Fruit fly (Drosophila melanogaster): Measurements from ENCODE around the gene CG5274.

CG5274 gene

DNA sequence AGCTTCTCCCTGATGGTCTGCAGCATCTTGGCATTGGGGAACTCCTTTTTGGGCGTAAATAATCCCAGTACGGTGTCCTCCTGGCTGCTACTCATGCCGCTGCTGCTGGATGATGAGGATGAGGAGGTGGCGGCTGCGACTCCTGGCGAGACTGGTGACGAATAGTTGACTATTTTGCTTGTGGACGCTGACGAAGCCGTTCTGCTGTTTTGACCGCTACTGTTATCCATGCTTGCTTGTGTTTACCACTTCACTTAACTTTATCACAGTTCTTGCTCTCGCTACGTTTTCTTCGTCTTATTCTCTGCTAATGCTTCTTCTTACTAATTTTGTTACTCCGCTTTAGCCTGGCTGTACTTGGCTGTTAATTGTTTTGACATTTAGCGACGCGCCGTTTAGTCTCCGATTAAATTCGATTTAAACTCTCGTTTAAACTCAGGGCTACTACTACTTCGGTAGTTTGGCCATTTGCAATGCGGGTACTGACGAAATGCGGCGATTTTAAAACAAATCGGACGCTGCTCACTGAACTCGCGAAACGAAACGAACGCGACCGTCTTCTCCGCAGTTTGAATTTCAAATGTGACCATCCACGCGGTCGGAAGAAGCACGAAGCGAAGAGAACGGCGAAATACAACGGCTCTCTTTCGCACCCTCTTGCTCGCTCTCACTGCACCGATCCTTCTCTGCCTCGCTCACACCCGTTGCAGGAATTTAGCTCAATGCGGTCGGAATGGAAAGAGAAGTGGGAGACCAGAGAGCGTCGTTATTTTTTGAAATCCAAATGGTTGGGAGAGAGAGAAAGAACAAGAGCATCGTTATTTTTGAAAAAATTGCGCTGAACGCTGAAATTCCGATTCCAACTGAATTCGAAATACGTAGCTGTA, 26.2 kb downstream of the CG5274 start, which contains the start of gene trbl (continued):
- TF ChIP-seq Hr3 (GFP tag; optimal IDR thresholded peaks at IDR 0.05) (no peak), nom (GFP tag; optimal IDR thresholded peaks at IDR 0.05) (peak; percentile 58), ttk (GFP tag; IDR thresholded peaks at IDR 0.05) (no peak), CG3163 (GFP tag; optimal IDR thresholded peaks at IDR 0.05) (peak; percentile 99), CG7556 (GFP tag; optimal IDR thresholded peaks at IDR 0.05) (peak; percentile 8), CG18011 (GFP tag; optimal IDR thresholded peaks at IDR 0.05) (peak; percentile 20), NK7.1 (GFP tag; optimal IDR thresholded peaks at IDR 0.05) (no peak), CG43689 (GFP tag; IDR thresholded peaks at IDR 0.05) (no peak), Eip74EF (GFP tag; optimal IDR thresholded peaks at IDR 0.05) (peak in 1 of 2 experiments; percentile 67), CG10431 (GFP tag; optimal IDR thresholded peaks at IDR 0.05) (peak; percentile 56), Kr (GFP tag; optimal IDR thresholded peaks at IDR 0.05) (peak; percentile 13), CG6791 (GFP tag; IDR thresholded peaks at IDR 0.05; ENCODE audit: partially characterized antibody) (peak; percentile 97), amos (GFP tag; IDR thresholded peaks at IDR 0.05; ENCODE audit: partially characterized antibody) (peak; percentile 43), Dip2 (GFP tag; IDR thresholded peaks at IDR 0.05) (no peak), Doc3 (GFP tag; IDR thresholded peaks at IDR 0.05; ENCODE audit: partially characterized antibody) (peak; percentile 37; the same call in 1 of the 3 replicates), chn (GFP tag; optimal IDR thresholded peaks at IDR 0.05) (no peak), CG14667 (GFP tag; IDR thresholded peaks at IDR 0.05) (no peak), CG5180 (GFP tag; optimal IDR thresholded peaks at IDR 0.05) (no peak), CG10959 (GFP tag; IDR thresholded peaks at IDR 0.05) (no peak), cad (GFP tag; optimal IDR thresholded peaks at IDR 0.05) (no peak), CG7987 (GFP tag; optimal IDR thresholded peaks at IDR 0.05) (no peak), CG7372 (GFP tag; IDR thresholded peaks at IDR 0.05) (no peak), CG34224 (GFP tag; IDR thresholded peaks at IDR 0.05; ENCODE audit: partially characterized antibody) (peak; percentile 78), HLH3B (GFP tag; IDR thresholded peaks at IDR 0.05) (no peak), CG11456 (GFP tag; IDR thresholded peaks at IDR 0.05) (no peak), Gug (GFP tag; IDR thresholded peaks at IDR 0.05) (no peak), nmo (GFP tag; optimal IDR thresholded peaks at IDR 0.05) (peak; percentile 82), emc (GFP tag; optimal IDR thresholded peaks at IDR 0.05) (no peak), Asciz (GFP tag; optimal IDR thresholded peaks at IDR 0.05) (no peak), zfh1 (GFP tag; IDR thresholded peaks at IDR 0.05) (no peak), CG6272 (GFP tag; IDR thresholded peaks at IDR 0.05) (no peak), GATAe (GFP tag; conservative IDR thresholded peaks at IDR 0.05) (no peak), CG15514 (GFP tag; optimal IDR thresholded peaks at IDR 0.05) (peak; percentile 68), dimm (GFP tag; IDR thresholded peaks at IDR 0.05) (no peak), CG2712 (tag; optimal IDR thresholded peaks at IDR 0.05) (peak; percentile 36), sna (GFP tag; IDR thresholded peaks at IDR 0.05; ENCODE audit: partially characterized antibody) (0 out of 2 replicates have a peak, but pooled peaks have one; percentile 55), CG6654 (GFP tag; optimal IDR thresholded peaks at IDR 0.05) (no peak), chm (GFP tag; IDR thresholded peaks at IDR 0.05) (peak; percentile 85), CG16863 (GFP tag; optimal IDR thresholded peaks at IDR 0.05) (no peak), CG14050 (GFP tag; IDR thresholded peaks at IDR 0.05) (no peak), hth (optimal IDR thresholded peaks at IDR 0.05) (no peak), eve (GFP tag; optimal IDR thresholded peaks at IDR 0.05) (no peak), eyg (GFP tag; optimal IDR thresholded peaks at IDR 0.05) (no peak), slp2 (GFP tag; optimal IDR thresholded peaks at IDR 0.05) (no peak)

Data from whole organism, embryonic.